Worm (Caenorhabditis elegans) whole organism, early embryonic: Measurements from ENCODE around the gene chca-1.

Source experiments
- ama-1 ChIP-seq: fragments of 150-350 bp; optimal IDR thresholded peaks from 2 replicates; lab custom pipeline; 2014
- ceh-13 ChIP-seq: fragments of 200-800 bp; sonication (Bioruptor generic); optimal IDR thresholded peaks from 2 replicates; lab custom pipeline; 2018; ENCODE audit warnings: mild to moderate bottlenecking, missing genetic modification characterization, missing compliant biosample characterization
- ceh-36 ChIP-seq: sonication (generic microtip); optimal IDR thresholded peaks from 2 replicates; lab custom pipeline; 2016; ENCODE audit warnings: missing genetic modification characterization, inconsistent platforms, missing compliant biosample characterization
- hmg-4 ChIP-seq: fragments of 200-800 bp; sonication (Bioruptor generic); optimal IDR thresholded peaks from 2 replicates; lab custom pipeline; 2018; ENCODE audit warnings: mild to moderate bottlenecking, missing genetic modification characterization, missing compliant biosample characterization
- hnd-1 ChIP-seq: sonication (generic microtip); optimal IDR thresholded peaks from 2 replicates; lab custom pipeline; 2016; ENCODE audit warnings: missing genetic modification characterization, missing compliant biosample characterization
- sea-1 ChIP-seq: fragments of 200-800 bp; sonication (Bioruptor generic); conservative IDR thresholded peaks from 2 replicates; pipeline ENCODE4 v1.3.6; 2022; ENCODE audit warnings: missing genetic modification characterization, missing compliant biosample characterization
- tra-4 ChIP-seq: sonication (generic microtip); optimal IDR thresholded peaks from 2 replicates; lab custom pipeline; 2017; ENCODE audit warnings: missing genetic modification characterization, missing compliant biosample characterization

ce11 chrIV:9632094-9632493, 19.1 kb upstream of the chca-1 start:
- TF ChIP-seq ama-1, result no peak
- TF ChIP-seq ceh-36, result no peak
- no peak for TF ChIP-seq ceh-13
- no peak for TF ChIP-seq hmg-4
- TF ChIP-seq tra-4 (tag; lab: Kevin White, UChicago), result no peak
- no peak for TF ChIP-seq sea-1 (GFP tag; lab: Robert Waterston, UW)
- TF ChIP-seq hnd-1 (tag; lab: Kevin White, UChicago), result no peak
